Worm (Caenorhabditis elegans): ENCODE results near the gene T19H5.6.

DNA sequence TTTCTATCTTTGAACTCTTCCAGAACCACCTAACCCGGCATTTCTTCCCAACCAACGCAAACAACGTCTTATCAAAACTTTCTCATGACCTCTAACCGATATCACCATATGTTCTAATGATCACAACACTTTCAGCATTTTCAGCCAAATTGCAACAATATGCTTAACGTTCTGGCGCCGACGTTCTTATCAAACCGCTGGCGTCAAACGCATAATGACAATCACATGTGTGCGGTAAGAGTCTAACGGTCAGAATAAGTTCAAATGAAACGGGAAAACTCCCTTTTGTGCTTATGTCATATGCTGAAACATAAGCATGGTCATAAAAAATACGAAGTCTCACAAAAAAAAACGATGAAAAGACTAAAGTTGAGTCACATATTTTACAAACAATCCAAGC, 30.9 kb upstream of the T19H5.6 start:
- no peak for TF ChIP-seq F49E8.2 (tag; optimal IDR thresholded peaks at IDR 0.05; ENCODE audit: insufficient read depth)
- TF ChIP-seq F52B5.7 (tag; optimal IDR thresholded peaks at IDR 0.05): no peak
- TF ChIP-seq die-1 (tag; optimal IDR thresholded peaks at IDR 0.05): no peak
- no peak for TF ChIP-seq tbx-9 (tag; optimal IDR thresholded peaks at IDR 0.05; ENCODE audit: borderline replicate concordance)
- no peak for TF ChIP-seq ZK185.1 (tag; optimal IDR thresholded peaks at IDR 0.05; ENCODE audit: poor library complexity, severe bottlenecking)
- TF ChIP-seq lir-1 (GFP tag; conservative IDR thresholded peaks at IDR 0.05): no peak
- peak; percentile 69; the same call in 1 of the 2 replicates for TF ChIP-seq Y95B8A.8 (GFP tag; IDR thresholded peaks at IDR 0.05)

Measured in whole organism, young adult.